Fruit fly (Drosophila melanogaster): ENCODE data around the gene Poc1.
A peak's percentile ranks its signal among the peaks of the same experiment; 100 is the strongest.

DNA sequence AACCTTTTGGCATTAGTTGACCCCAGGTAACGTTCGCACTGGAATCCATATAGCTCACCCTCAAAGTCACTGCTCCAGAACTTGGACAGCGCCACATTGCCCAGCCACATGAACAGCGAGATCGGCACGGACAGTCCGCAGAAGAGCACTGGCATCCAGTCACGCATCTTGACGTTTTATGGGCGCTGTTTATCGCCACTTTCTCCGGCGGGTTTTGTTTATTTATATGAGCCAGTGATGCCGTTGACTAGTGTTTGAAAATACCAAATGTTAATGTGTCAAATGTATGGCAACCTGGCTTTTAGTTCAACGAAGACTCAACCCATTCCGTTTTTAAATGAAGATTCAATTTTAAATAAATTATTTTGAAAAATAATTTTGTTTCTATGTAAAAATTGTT lies 2.2 kb downstream of the Poc1 start, which contains the start of gene CG10171:
- TF ChIP-seq CG15479 (GFP tag; optimal IDR thresholded peaks at IDR 0.05) (no peak), Lpt (GFP tag; optimal IDR thresholded peaks at IDR 0.05) (no peak), H2.0 (GFP tag; IDR thresholded peaks at IDR 0.05) (no peak), CG8388 (GFP tag; optimal IDR thresholded peaks at IDR 0.05) (no peak), Dfd (GFP tag; optimal IDR thresholded peaks at IDR 0.05) (no peak), Eip74EF (GFP tag; optimal IDR thresholded peaks at IDR 0.05) (no peak), CG3847 (GFP tag; IDR thresholded peaks at IDR 0.05) (peak; percentile 89), usp (GFP tag; optimal IDR thresholded peaks at IDR 0.05) (no peak), E2f2 (GFP tag; IDR thresholded peaks at IDR 0.05) (peak; percentile 80), dan (GFP tag; IDR thresholded peaks at IDR 0.05) (no peak)

Measured in whole organism, embryonic.